Worm (Caenorhabditis elegans) whole organism, L1 larva: Measurements from ENCODE around the gene Y67D8C.22.

Source experiments
- aha-1 ChIP-seq: fragments of 150-350 bp; optimal IDR thresholded peaks from 2 replicates; lab custom pipeline; 2014; ENCODE audit warnings: missing biosample characterization, missing genetic modification characterization
- alr-1 ChIP-seq: fragments of 200-800 bp; sonication (Bioruptor generic); optimal IDR thresholded peaks from 2 replicates; lab custom pipeline; 2018; ENCODE audit warnings: borderline replicate concordance, mild to moderate bottlenecking, missing genetic modification characterization, missing compliant biosample characterization
- aly-2 ChIP-seq: fragments of 150-350 bp; optimal IDR thresholded peaks from 2 replicates; lab custom pipeline; 2014; ENCODE audit warnings: missing biosample characterization, missing genetic modification characterization
- ceh-82 ChIP-seq, 3 experiments: fragments of 150-350 bp in 1 of 3; sonication (generic microtip) in 2 of 3; optimal IDR thresholded peaks; 2 replicates each; lab custom pipeline; 2014 to 2017; ENCODE audit warnings: missing biosample characterization in 3 of 3, missing genetic modification characterization in 3 of 3
- ceh-90 ChIP-seq: sonication (generic microtip); optimal IDR thresholded peaks from 2 replicates; lab custom pipeline; 2016; ENCODE audit warnings: missing genetic modification characterization, missing compliant biosample characterization
- ces-1 ChIP-seq: fragments of 150-350 bp; optimal IDR thresholded peaks from 2 replicates; lab custom pipeline; 2014; ENCODE audit warnings: missing biosample characterization, missing genetic modification reagents, missing genetic modification characterization
- dsc-1 ChIP-seq: sonication (generic microtip); optimal IDR thresholded peaks from 2 replicates; lab custom pipeline; 2016; ENCODE audit warnings: mild to moderate bottlenecking, missing genetic modification characterization, missing compliant biosample characterization
- efl-3 ChIP-seq: fragments of 200-800 bp; sonication (Bioruptor generic); optimal IDR thresholded peaks from 2 replicates; lab custom pipeline; 2018; ENCODE audit warnings: mild to moderate bottlenecking, missing genetic modification characterization, missing compliant biosample characterization
- egl-27 ChIP-seq, 2 experiments: fragments of 150-350 bp in 1 of 2; sonication (generic microtip); optimal IDR thresholded peaks; 3 replicates each; lab custom pipeline; 2017 to 2018; ENCODE audit warnings: missing biosample characterization in 2 of 2, missing genetic modification characterization in 2 of 2, missing genetic modification reagents in 2 of 2
- elt-2 ChIP-seq: sonication (generic microtip); optimal IDR thresholded peaks from 2 replicates; lab custom pipeline; 2016; ENCODE audit warnings: missing genetic modification characterization, mild to moderate bottlenecking, inconsistent platforms, missing compliant biosample characterization, missing genetic modification reagents
- fkh-10 ChIP-seq: sonication (generic microtip); optimal IDR thresholded peaks from 2 replicates; lab custom pipeline; 2017; ENCODE audit warnings: missing biosample characterization, missing genetic modification reagents, missing genetic modification characterization
- fkh-4 ChIP-seq: sonication (generic microtip); optimal IDR thresholded peaks from 2 replicates; lab custom pipeline; 2016; ENCODE audit warnings: missing compliant biosample characterization, missing genetic modification characterization, borderline replicate concordance
- fkh-8 ChIP-seq: sonication (generic microtip); optimal IDR thresholded peaks from 2 replicates; lab custom pipeline; 2016; ENCODE audit warnings: mild to moderate bottlenecking, missing genetic modification characterization, missing compliant biosample characterization
- grh-1 ChIP-seq: fragments of 200-800 bp; sonication (Bioruptor generic); IDR thresholded peaks from 2 replicates; pipeline ENCODE4 v1.3.6; 2022; ENCODE audit warnings: missing genetic modification reagents, missing genetic modification characterization, missing compliant biosample characterization
- hlh-4 ChIP-seq: sonication (generic microtip); optimal IDR thresholded peaks from 2 replicates; lab custom pipeline; 2016; ENCODE audit warnings: mild to moderate bottlenecking, missing genetic modification characterization, missing compliant biosample characterization
- irx-1 ChIP-seq: sonication (generic microtip); optimal IDR thresholded peaks from 2 replicates; lab custom pipeline; 2016; ENCODE audit warnings: missing genetic modification characterization, missing compliant biosample characterization
- lin-14 ChIP-seq: fragments of 200-800 bp; sonication (Bioruptor generic); optimal IDR thresholded peaks from 2 replicates; lab custom pipeline; 2018; ENCODE audit warnings: mild to moderate bottlenecking, missing genetic modification characterization, moderate library complexity, missing compliant biosample characterization
- lin-15B ChIP-seq: fragments of 150-350 bp; sonication (generic microtip); optimal IDR thresholded peaks from 3 replicates; lab custom pipeline; 2014; ENCODE audit warnings: missing biosample characterization, missing genetic modification characterization
- lin-35 ChIP-seq, 2 experiments: fragments of 150-350 bp; optimal IDR thresholded peaks; 2 replicates each; lab custom pipeline; 2014; ENCODE audit warnings: missing biosample characterization in 2 of 2, missing genetic modification characterization in 2 of 2, missing genetic modification reagents in 2 of 2
- lin-39 ChIP-seq: fragments of 150-350 bp; optimal IDR thresholded peaks from 2 replicates; lab custom pipeline; 2014; ENCODE audit warnings: missing biosample characterization, missing genetic modification reagents, missing genetic modification characterization
- lir-3 ChIP-seq: sonication (generic microtip); optimal IDR thresholded peaks from 2 replicates; lab custom pipeline; 2016; ENCODE audit warnings: mild to moderate bottlenecking, missing genetic modification characterization, moderate library complexity, missing compliant biosample characterization; ENCODE audit not compliant: poor library complexity
- lsy-2 ChIP-seq, 2 experiments: fragments of 150-350 bp; optimal IDR thresholded peaks; 2 replicates each; lab custom pipeline; 2014; ENCODE audit warnings: missing biosample characterization in 2 of 2, missing genetic modification characterization in 2 of 2
- mdl-1 ChIP-seq, 2 experiments: fragments of 150-350 bp; optimal IDR thresholded peaks; 2 replicates each; lab custom pipeline; 2014 to 2017; ENCODE audit warnings: missing biosample characterization in 2 of 2, missing genetic modification characterization in 2 of 2, inconsistent platforms in 1 of 2
- nhr-11 ChIP-seq: fragments of 150-350 bp; optimal IDR thresholded peaks from 2 replicates; lab custom pipeline; 2014; ENCODE audit warnings: missing biosample characterization, missing genetic modification characterization
- nhr-20 ChIP-seq: sonication (generic microtip); optimal IDR thresholded peaks from 2 replicates; lab custom pipeline; 2016; ENCODE audit warnings: mild to moderate bottlenecking, missing genetic modification characterization, missing compliant biosample characterization
- nhr-237 ChIP-seq: fragments of 150-350 bp; optimal IDR thresholded peaks from 2 replicates; lab custom pipeline; 2014; ENCODE audit warnings: missing biosample characterization, missing genetic modification characterization
- nhr-28 ChIP-seq: fragments of 150-350 bp; optimal IDR thresholded peaks from 2 replicates; lab custom pipeline; 2014; ENCODE audit warnings: missing biosample characterization, missing genetic modification characterization
- nhr-71 ChIP-seq: sonication (generic microtip); optimal IDR thresholded peaks from 2 replicates; lab custom pipeline; 2016; ENCODE audit warnings: mild to moderate bottlenecking, missing genetic modification characterization, moderate library complexity, missing compliant biosample characterization
- nhr-76 ChIP-seq: sonication (generic microtip); optimal IDR thresholded peaks from 2 replicates; lab custom pipeline; 2017; ENCODE audit warnings: missing biosample characterization, missing genetic modification characterization
- nhr-85 ChIP-seq: sonication (generic microtip); peaks from one replicate; lab custom pipeline; 2016; ENCODE audit warnings: missing genetic modification characterization, inconsistent platforms, missing compliant biosample characterization
- pag-3 ChIP-seq: sonication (generic microtip); optimal IDR thresholded peaks from 2 replicates; lab custom pipeline; 2017; ENCODE audit warnings: missing genetic modification characterization, mild to moderate bottlenecking, missing compliant biosample characterization, antibody characterized with exemption, borderline replicate concordance; ENCODE audit not compliant: insufficient read depth
- pax-3 ChIP-seq: fragments of 200-800 bp; sonication (Bioruptor generic); optimal IDR thresholded peaks from 2 replicates; lab custom pipeline; 2018; ENCODE audit warnings: mild to moderate bottlenecking, missing genetic modification characterization, moderate library complexity, missing compliant biosample characterization
- rnt-1 ChIP-seq: sonication (generic microtip); optimal IDR thresholded peaks from 2 replicates; lab custom pipeline; 2016; ENCODE audit warnings: mild to moderate bottlenecking, missing genetic modification characterization, moderate library complexity, missing compliant biosample characterization
- sox-4 ChIP-seq: sonication (generic microtip); optimal IDR thresholded peaks from 2 replicates; lab custom pipeline; 2016; ENCODE audit warnings: missing genetic modification characterization, missing compliant biosample characterization
- sup-37 ChIP-seq: fragments of 200-800 bp; sonication (Bioruptor generic); optimal IDR thresholded peaks from 2 replicates; lab custom pipeline; 2018; ENCODE audit warnings: mild to moderate bottlenecking, missing genetic modification characterization, missing compliant biosample characterization
- tlp-1 ChIP-seq: fragments of 150-350 bp; optimal IDR thresholded peaks from 2 replicates; lab custom pipeline; 2014; ENCODE audit warnings: missing biosample characterization, missing genetic modification characterization
- unc-130 ChIP-seq: fragments of 150-350 bp; optimal IDR thresholded peaks from 2 replicates; lab custom pipeline; 2017; ENCODE audit warnings: missing biosample characterization, missing genetic modification characterization, inconsistent platforms
- xbp-1 ChIP-seq: sonication (generic microtip); optimal IDR thresholded peaks from 2 replicates; lab custom pipeline; 2016; ENCODE audit warnings: missing genetic modification characterization, missing compliant biosample characterization
- ztf-11 ChIP-seq, 2 experiments: sonication (generic microtip); optimal IDR thresholded peaks; 2 replicates each; lab custom pipeline; 2016 to 2017; ENCODE audit warnings: missing genetic modification characterization in 2 of 2, missing biosample characterization in 1 of 2, missing compliant biosample characterization in 1 of 2

Y67D8C.22 gene

DNA sequence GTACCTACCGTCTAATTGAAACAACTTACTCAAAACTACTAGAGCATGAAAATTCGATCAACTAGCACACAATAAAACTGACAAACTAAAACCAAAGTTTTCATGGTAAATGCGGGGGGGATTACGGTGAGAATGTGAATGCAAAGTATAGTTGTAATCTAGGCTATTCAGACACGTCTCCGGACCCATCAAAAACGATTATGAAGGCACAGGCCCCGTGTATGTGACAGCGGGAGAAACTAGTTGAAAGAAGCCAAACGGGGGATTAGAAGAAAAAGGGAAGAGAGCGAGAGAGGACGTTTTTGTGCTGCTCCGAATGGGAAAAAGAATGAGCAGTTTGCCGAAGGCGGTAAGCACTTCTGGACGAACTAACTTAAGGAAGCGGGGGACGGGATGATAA lies 15.0 kb upstream of the Y67D8C.22 start:
- TF ChIP-seq aly-2 (tag; lab: Kevin White, UChicago): no peak
- no peak for TF ChIP-seq fkh-4 (tag; lab: Kevin White, UChicago)
- TF ChIP-seq nhr-11 (tag; lab: Kevin White, UChicago): no peak
- no peak for TF ChIP-seq sup-37 (GFP tag; lab: Kevin White, UChicago)
- no peak for TF ChIP-seq pag-3 (tag; lab: Kevin White, UChicago)
- TF ChIP-seq lin-15B (tag; lab: Kevin White, UChicago): no peak
- TF ChIP-seq nhr-76 (tag; lab: Kevin White, UChicago): no peak
- TF ChIP-seq lin-39: no peak
- no peak for TF ChIP-seq efl-3 (GFP tag; lab: Kevin White, UChicago)
- no peak for TF ChIP-seq fkh-8 (tag; lab: Kevin White, UChicago)
- TF ChIP-seq lsy-2 (tag; optimal IDR thresholded peaks at IDR 0.05; lab: Kevin White, UChicago): no peak
- no peak for TF ChIP-seq irx-1 (tag; lab: Kevin White, UChicago)
- no peak for TF ChIP-seq fkh-10 (GFP tag; lab: Kevin White, UChicago)
- no peak for TF ChIP-seq rnt-1 (tag; lab: Kevin White, UChicago)
- no peak for TF ChIP-seq ceh-90 (tag; lab: Kevin White, UChicago)
- TF ChIP-seq aha-1 (tag; lab: Kevin White, UChicago): no peak
- TF ChIP-seq tlp-1 (tag; lab: Kevin White, UChicago): no peak
- no peak for TF ChIP-seq lin-14
- no peak for TF ChIP-seq xbp-1 (tag; lab: Kevin White, UChicago)

DNA sequence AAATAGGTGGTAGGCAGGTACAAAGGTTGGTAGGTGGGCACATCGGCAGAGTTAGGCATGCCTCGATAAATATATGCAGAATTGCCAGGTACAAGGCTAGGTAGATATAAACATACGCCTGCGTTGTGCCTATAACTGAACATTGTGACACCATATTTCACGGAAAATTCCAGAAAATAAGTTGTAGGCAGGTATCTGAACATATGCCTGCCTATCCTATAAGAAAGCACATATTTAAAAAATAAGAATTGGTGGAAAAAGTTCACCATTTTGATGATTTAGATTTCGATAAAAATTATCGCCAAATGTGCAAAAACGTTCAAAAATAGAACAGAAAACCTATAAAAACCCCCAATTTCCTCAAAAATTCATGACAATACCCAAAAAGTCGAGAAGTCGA lies 13.5 kb upstream of the Y67D8C.22 start:
- TF ChIP-seq unc-130 (tag; lab: Kevin White, UChicago): no peak
- TF ChIP-seq nhr-237 (tag; lab: Kevin White, UChicago): no peak
- no peak for TF ChIP-seq ceh-82 (tag; optimal IDR thresholded peaks at IDR 0.05; lab: Kevin White, UChicago)
- no peak for TF ChIP-seq lir-3
- TF ChIP-seq egl-27 (tag; optimal IDR thresholded peaks at IDR 0.05; lab: Kevin White, UChicago): no peak

DNA sequence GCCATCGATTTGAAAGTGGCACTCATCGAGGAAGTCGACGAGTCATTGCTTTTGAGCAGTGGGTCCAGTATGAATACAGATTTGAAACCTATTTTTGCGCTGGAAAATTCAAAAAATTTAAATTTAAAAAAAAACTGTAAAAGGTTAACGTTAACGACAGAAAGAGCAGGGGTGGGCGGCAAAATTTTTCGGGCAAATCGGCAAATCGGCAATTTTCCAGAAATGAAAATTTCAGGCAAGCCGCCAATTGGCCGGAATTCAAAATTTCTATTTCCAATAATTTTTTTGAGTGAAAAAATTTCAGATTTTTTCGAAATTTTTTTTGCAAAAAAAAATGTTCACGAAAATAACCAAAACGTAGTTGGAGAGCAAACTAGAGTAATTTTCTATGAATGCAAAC lies 10.7 kb upstream of the Y67D8C.22 start, which contains the start of gene Y67D8C.9:
Gene Y67D8C.9 (minus strand): TSS at position 101 of the 400 bp plus-strand sequence.
- TF ChIP-seq pag-3 (tag; lab: Kevin White, UChicago): no peak
- no peak for TF ChIP-seq nhr-28 (tag; lab: Kevin White, UChicago)
- TF ChIP-seq fkh-4 (tag; lab: Kevin White, UChicago): no peak
- no peak for TF ChIP-seq aha-1 (tag; lab: Kevin White, UChicago)
- no peak for TF ChIP-seq nhr-71 (tag; lab: Kevin White, UChicago)
- TF ChIP-seq mdl-1 (tag; optimal IDR thresholded peaks at IDR 0.05; lab: Kevin White, UChicago): no peak
- TF ChIP-seq lin-15B (tag; lab: Kevin White, UChicago): no peak
- no peak for TF ChIP-seq sox-4 (tag; lab: Kevin White, UChicago)
- no peak for TF ChIP-seq lin-35 (GFP tag; optimal IDR thresholded peaks at IDR 0.05; lab: Kevin White, UChicago)
- TF ChIP-seq aly-2 (tag; lab: Kevin White, UChicago): no peak
- no peak for TF ChIP-seq pax-3
- TF ChIP-seq hlh-4 (tag; lab: Kevin White, UChicago): no peak
- no peak for TF ChIP-seq elt-2 (tag; lab: Kevin White, UChicago)
- no peak for TF ChIP-seq grh-1

DNA sequence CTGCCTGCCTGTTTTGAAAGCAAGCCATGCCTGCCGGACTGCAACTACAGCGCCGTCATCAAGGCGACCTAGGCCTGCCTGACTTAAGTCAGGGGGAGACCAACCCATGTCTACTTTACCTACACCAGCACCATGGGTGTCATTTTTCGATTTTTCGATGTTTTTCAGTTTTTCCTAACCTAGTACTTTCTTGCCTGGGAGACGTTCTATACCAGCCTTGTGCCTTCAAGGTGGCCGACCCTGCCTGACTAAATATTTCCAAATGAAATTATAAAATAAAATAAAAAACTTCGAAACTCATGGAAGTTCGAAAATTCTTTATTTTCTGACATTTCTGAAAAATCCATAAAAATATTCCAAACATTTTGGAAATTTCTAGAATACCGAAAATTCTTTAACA lies 695 bp upstream of the Y67D8C.22 start:
- no peak for TF ChIP-seq hlh-4 (tag; lab: Kevin White, UChicago)
- TF ChIP-seq alr-1 (tag; lab: Kevin White, UChicago): no peak
- TF ChIP-seq nhr-20 (tag; lab: Kevin White, UChicago): no peak
- no peak for TF ChIP-seq nhr-85 (tag; lab: Kevin White, UChicago)
- no peak for TF ChIP-seq dsc-1 (tag; lab: Kevin White, UChicago)
- no peak for TF ChIP-seq lin-39
- TF ChIP-seq ces-1 (GFP tag; lab: Kevin White, UChicago): no peak
- no peak for TF ChIP-seq sup-37 (GFP tag; lab: Kevin White, UChicago)
- TF ChIP-seq nhr-71 (tag; lab: Kevin White, UChicago): no peak
- no peak for TF ChIP-seq ztf-11 (tag; optimal IDR thresholded peaks at IDR 0.05; lab: Kevin White, UChicago)
- TF ChIP-seq lin-35 (GFP tag; optimal IDR thresholded peaks at IDR 0.05; lab: Kevin White, UChicago): no peak
- TF ChIP-seq elt-2 (tag; lab: Kevin White, UChicago): no peak
- TF ChIP-seq pax-3: no peak
